Worm (Caenorhabditis elegans) whole organism, L4/young adult: ENCODE results near the gene F35D11.1.

Experiments
- dao-5 ChIP-seq: sonication (generic microtip); optimal IDR thresholded peaks from 2 replicates; lab custom pipeline; 2016; ENCODE audit warnings: missing genotype, missing genetic modification characterization, moderate library complexity, missing compliant biosample characterization
- him-1 ChIP-seq: sonication (generic microtip); optimal IDR thresholded peaks from 2 replicates; lab custom pipeline; 2016; ENCODE audit warnings: missing genotype, missing genetic modification reagents, missing genetic modification characterization, missing compliant biosample characterization

ce11 chrII:4616443-4616842 lies 10.3 kb upstream of the F35D11.1 start, which contains the start of gene clec-136:
- TF ChIP-seq dao-5 (tag; lab: Kevin White, UChicago) (no peak), him-1 (no peak)
